Fruit fly (Drosophila melanogaster) whole organism, wandering third instar larva: ENCODE results near the gene Pop5.

Experiments
- HLH106 ChIP-seq: fragments of 200-800 bp; optimal IDR thresholded peaks from 3 replicates; lab custom pipeline; 2019; ENCODE audit warnings: missing biosample characterization, mild to moderate bottlenecking, missing genetic modification characterization, moderate library complexity
- Myc ChIP-seq: fragments of >200 bp; optimal IDR thresholded peaks from 2 replicates; lab custom pipeline; 2017
- OdsH ChIP-seq: fragments of 200-800 bp; sonication (Bioruptor generic); optimal IDR thresholded peaks from 2 replicates; lab custom pipeline; 2016; ENCODE audit warnings: missing biosample characterization, mild to moderate bottlenecking, missing genetic modification characterization
- ey ChIP-seq: fragments of 200-800 bp; sonication (Bioruptor generic); optimal IDR thresholded peaks from 2 replicates; lab custom pipeline; 2016; ENCODE audit warnings: missing biosample characterization, missing genetic modification characterization
- h ChIP-seq: fragments of 200-800 bp; sonication (Bioruptor generic); optimal IDR thresholded peaks from 3 replicates; lab custom pipeline; 2016; ENCODE audit warnings: missing biosample characterization, mild to moderate bottlenecking, missing genetic modification characterization
- jim ChIP-seq: fragments of 175-275, 200-325 bp; sonication (Bioruptor generic); optimal IDR thresholded peaks from 2 replicates; lab custom pipeline; 2016; ENCODE audit warnings: missing biosample characterization, mild to moderate bottlenecking, missing genetic modification characterization
- sage ChIP-seq: fragments of 200-800 bp; sonication (Bioruptor generic); optimal IDR thresholded peaks from 2 replicates; lab custom pipeline; 2016; ENCODE audit warnings: missing biosample characterization, mild to moderate bottlenecking, missing genetic modification characterization

- no peak for TF ChIP-seq OdsH (GFP tag; lab: Kevin White, UChicago)
- no peak for TF ChIP-seq HLH106 (tag; lab: Kevin White, UChicago)
- no peak for TF ChIP-seq Myc
- no peak for TF ChIP-seq sage (GFP tag; lab: Kevin White, UChicago)
- no peak for TF ChIP-seq ey
- no peak for TF ChIP-seq jim (GFP tag; lab: Kevin White, UChicago)
- no peak for TF ChIP-seq h (GFP tag; lab: Kevin White, UChicago)
These were observed 37.3 kb downstream of the Pop5 start for dm6 chr3L:17007496-17007895.
